Fruit fly (Drosophila melanogaster) whole organism, prepupa: ENCODE data around the gene Ras85D.

ENCODE experiments used
- CG16779 ChIP-seq: fragments of 200-800 bp; sonication (Bioruptor generic); optimal IDR thresholded peaks from 3 replicates; lab custom pipeline; 2017; ENCODE audit warnings: missing biosample characterization, mild to moderate bottlenecking, missing genetic modification characterization
- CG8119 ChIP-seq: fragments of 200-800 bp; sonication (Bioruptor generic); IDR thresholded peaks from 3 replicates; pipeline ENCODE4 v1.3.6; 2022; ENCODE audit warnings: missing biosample characterization, missing genetic modification characterization
- CG8319 ChIP-seq: fragments of 200-800 bp; sonication (Bioruptor generic); optimal IDR thresholded peaks from 3 replicates; lab custom pipeline; 2016; ENCODE audit warnings: missing biosample characterization, missing genetic modification characterization
- CG8632 ChIP-seq: fragments of 200-800 bp; sonication (Bioruptor generic); optimal IDR thresholded peaks from 3 replicates; lab custom pipeline; 2016; ENCODE audit warnings: missing biosample characterization, missing genetic modification characterization
- Eip78C ChIP-seq: fragments of 200-800 bp; sonication (Bioruptor generic); peaks from one replicate; lab custom pipeline; 2016; ENCODE audit warnings: missing biosample characterization, missing genetic modification characterization
- Gug ChIP-seq: fragments of 200-800 bp; sonication (Bioruptor generic); IDR thresholded peaks from 2 replicates; pipeline ENCODE4 v1.3.6; 2022; ENCODE audit warnings: missing biosample characterization, missing genetic modification characterization
- Hr39 ChIP-seq: fragments of 200-800 bp; sonication (Bioruptor generic); optimal IDR thresholded peaks from 2 replicates; lab custom pipeline; 2016; ENCODE audit warnings: missing biosample characterization, missing genetic modification characterization
- Lpt ChIP-seq: fragments of 200-800 bp; sonication (Bioruptor generic); optimal IDR thresholded peaks from 3 replicates; lab custom pipeline; 2016; ENCODE audit warnings: missing biosample characterization, missing genetic modification characterization
- lz ChIP-seq: fragments of 200-800 bp; sonication (Bioruptor generic); optimal IDR thresholded peaks from 3 replicates; lab custom pipeline; 2016; ENCODE audit warnings: missing biosample characterization, missing genetic modification characterization

- TF ChIP-seq CG8119 (GFP tag; lab: Robert Waterston, UW), result no peak
- no peak for TF ChIP-seq CG8632
- TF ChIP-seq CG8319 (GFP tag; lab: Kevin White, UChicago), result no peak
- TF ChIP-seq lz, result no peak
- TF ChIP-seq Eip78C (GFP tag; lab: Kevin White, UChicago), result no peak
- TF ChIP-seq Lpt (GFP tag; lab: Kevin White, UChicago), result no peak
- no peak for TF ChIP-seq CG16779 (tag; lab: Kevin White, UChicago)
- no peak for TF ChIP-seq Hr39 (GFP tag; lab: Kevin White, UChicago)
- TF ChIP-seq Gug, result no peak
These were observed 3.6 kb upstream of the Ras85D start for dm6 chr3R:9516400-9516852.
